Worm (Caenorhabditis elegans) whole organism, early embryonic: ENCODE measurements around the gene mrps-9.

Source experiments
- B0310.2 ChIP-seq: sonication (generic microtip); optimal IDR thresholded peaks from 2 replicates; lab custom pipeline; 2016; ENCODE audit warnings: mild to moderate bottlenecking, missing genetic modification characterization, missing compliant biosample characterization
- F13C5.2 ChIP-seq: sonication (generic microtip); optimal IDR thresholded peaks from 2 replicates; lab custom pipeline; 2017; ENCODE audit warnings: mild to moderate bottlenecking, missing genetic modification characterization, inconsistent platforms, missing compliant biosample characterization
- aly-1 ChIP-seq: sonication (generic microtip); optimal IDR thresholded peaks from 2 replicates; lab custom pipeline; 2016; ENCODE audit warnings: missing genetic modification characterization, missing compliant biosample characterization
- ama-1 ChIP-seq: fragments of 150-350 bp; optimal IDR thresholded peaks from 2 replicates; lab custom pipeline; 2014
- ceh-13 ChIP-seq: fragments of 200-800 bp; sonication (Bioruptor generic); optimal IDR thresholded peaks from 2 replicates; lab custom pipeline; 2018; ENCODE audit warnings: mild to moderate bottlenecking, missing genetic modification characterization, missing compliant biosample characterization
- ceh-36 ChIP-seq: sonication (generic microtip); optimal IDR thresholded peaks from 2 replicates; lab custom pipeline; 2016; ENCODE audit warnings: missing genetic modification characterization, inconsistent platforms, missing compliant biosample characterization
- ets-7 ChIP-seq: sonication (generic microtip); optimal IDR thresholded peaks from 2 replicates; lab custom pipeline; 2016; ENCODE audit warnings: missing genotype, missing genetic modification characterization, missing compliant biosample characterization
- flt-1 ChIP-seq: fragments of 200-800 bp; sonication (Bioruptor generic); IDR thresholded peaks from 2 replicates; pipeline ENCODE4 v1.3.6; 2022; ENCODE audit warnings: missing genetic modification characterization, missing compliant biosample characterization
- hmbx-1 ChIP-seq: sonication (generic microtip); optimal IDR thresholded peaks from 2 replicates; lab custom pipeline; 2016; ENCODE audit warnings: mild to moderate bottlenecking, missing genetic modification characterization, missing compliant biosample characterization
- hmg-4 ChIP-seq: fragments of 200-800 bp; sonication (Bioruptor generic); optimal IDR thresholded peaks from 2 replicates; lab custom pipeline; 2018; ENCODE audit warnings: mild to moderate bottlenecking, missing genetic modification characterization, missing compliant biosample characterization
- hnd-1 ChIP-seq: sonication (generic microtip); optimal IDR thresholded peaks from 2 replicates; lab custom pipeline; 2016; ENCODE audit warnings: missing genetic modification characterization, missing compliant biosample characterization
- pes-1 ChIP-seq: fragments of 200-800 bp; sonication (Bioruptor generic); IDR thresholded peaks from 2 replicates; pipeline ENCODE4 v1.3.6; 2022; ENCODE audit warnings: missing genetic modification reagents, missing genetic modification characterization, missing compliant biosample characterization
- scrt-1 ChIP-seq: fragments of 200-800 bp; sonication (Bioruptor generic); IDR thresholded peaks from 2 replicates; pipeline ENCODE4 v1.3.6; 2022; ENCODE audit warnings: missing genetic modification characterization, missing compliant biosample characterization
- sea-1 ChIP-seq: fragments of 200-800 bp; sonication (Bioruptor generic); conservative IDR thresholded peaks from 2 replicates; pipeline ENCODE4 v1.3.6; 2022; ENCODE audit warnings: missing genetic modification characterization, missing compliant biosample characterization
- tbx-11 ChIP-seq: fragments of 200-800 bp; sonication (Bioruptor generic); IDR thresholded peaks from 2 replicates; pipeline ENCODE4 v1.3.6; 2022; ENCODE audit warnings: missing genetic modification characterization, missing compliant biosample characterization
- tbx-37 ChIP-seq: fragments of 200-800 bp; sonication (Bioruptor generic); conservative IDR thresholded peaks from 2 replicates; pipeline ENCODE4 v1.3.6; 2022; ENCODE audit warnings: missing genetic modification reagents, missing genetic modification characterization, missing compliant biosample characterization
- tra-4 ChIP-seq: sonication (generic microtip); optimal IDR thresholded peaks from 2 replicates; lab custom pipeline; 2017; ENCODE audit warnings: missing genetic modification characterization, missing compliant biosample characterization

Gene mrps-9

ce11 chrIII:8265753-8266152, at the start of gene mrps-9:
Gene mrps-9, plus strand, starts transcription at chrIII:8266062.
- TF ChIP-seq pes-1 (no peak), ets-7 (tag; lab: Kevin White, UChicago) (no peak), scrt-1 (GFP tag; lab: Robert Waterston, UW) (no peak), B0310.2 (no peak)

- no peak for TF ChIP-seq sea-1 (GFP tag; lab: Robert Waterston, UW)
- TF ChIP-seq hnd-1: no peak
- no peak for TF ChIP-seq ets-7 (tag; lab: Kevin White, UChicago)
- no peak for TF ChIP-seq scrt-1 (GFP tag; lab: Robert Waterston, UW)
- no peak for TF ChIP-seq tra-4 (tag; lab: Kevin White, UChicago)
- TF ChIP-seq hmbx-1: no peak
- no peak for TF ChIP-seq F13C5.2 (tag; lab: Kevin White, UChicago)
- no peak for TF ChIP-seq tbx-37 (GFP tag; lab: Robert Waterston, UW)
- no peak for TF ChIP-seq pes-1
- no peak for TF ChIP-seq B0310.2
- TF ChIP-seq hmg-4 (GFP tag; lab: Kevin White, UChicago): no peak
- TF ChIP-seq ama-1 (lab: Kevin White, UChicago): no peak
- no peak for TF ChIP-seq ceh-13 (GFP tag; lab: Kevin White, UChicago)
- no peak for TF ChIP-seq aly-1
- no peak for TF ChIP-seq ceh-36 (tag; lab: Kevin White, UChicago)
- TF ChIP-seq tbx-11 (GFP tag; lab: Robert Waterston, UW): no peak
- TF ChIP-seq flt-1: no peak
Measured at ce11 chrIII:8216224-8216623, 49.6 kb upstream of the mrps-9 start, which contains the start of gene unc-86. Gene unc-86, minus strand, starts transcription at chrIII:8216336.

ce11 chrIII:8217919-8218318, 47.9 kb upstream of the mrps-9 start, which contains the start of gene C30A5.16:
Gene C30A5.16, plus strand, starts transcription at chrIII:8218219.
- TF ChIP-seq flt-1 (no peak), pes-1 (no peak), scrt-1 (GFP tag; lab: Robert Waterston, UW) (no peak), ceh-13 (GFP tag; lab: Kevin White, UChicago) (no peak), F13C5.2 (tag; lab: Kevin White, UChicago) (no peak), ets-7 (tag; lab: Kevin White, UChicago) (no peak), sea-1 (GFP tag; lab: Robert Waterston, UW) (no peak), tbx-37 (GFP tag; lab: Robert Waterston, UW) (no peak), hmg-4 (GFP tag; lab: Kevin White, UChicago) (no peak), hmbx-1 (no peak), ama-1 (lab: Kevin White, UChicago) (no peak), B0310.2 (no peak), ceh-36 (tag; lab: Kevin White, UChicago) (no peak), hnd-1 (no peak), tra-4 (tag; lab: Kevin White, UChicago) (no peak), aly-1 (no peak), tbx-11 (GFP tag; lab: Robert Waterston, UW) (no peak)

ce11 chrIII:8220081-8220480, 45.8 kb upstream of the mrps-9 start:
- TF ChIP-seq tra-4 (tag; lab: Kevin White, UChicago) (no peak), tbx-11 (GFP tag; lab: Robert Waterston, UW) (no peak), F13C5.2 (tag; lab: Kevin White, UChicago) (no peak), ceh-13 (GFP tag; lab: Kevin White, UChicago) (no peak), sea-1 (GFP tag; lab: Robert Waterston, UW) (no peak), pes-1 (no peak), flt-1 (no peak), aly-1 (no peak), tbx-37 (GFP tag; lab: Robert Waterston, UW) (no peak), hnd-1 (no peak), hmg-4 (GFP tag; lab: Kevin White, UChicago) (no peak)

- TF ChIP-seq tbx-11 (GFP tag; lab: Robert Waterston, UW) (no peak), hnd-1 (no peak), hmbx-1 (no peak), pes-1 (no peak), tbx-37 (GFP tag; lab: Robert Waterston, UW) (no peak), ets-7 (tag; lab: Kevin White, UChicago) (no peak), F13C5.2 (tag; lab: Kevin White, UChicago) (no peak), sea-1 (GFP tag; lab: Robert Waterston, UW) (no peak), ama-1 (lab: Kevin White, UChicago) (no peak), scrt-1 (GFP tag; lab: Robert Waterston, UW) (no peak), aly-1 (no peak), hmg-4 (GFP tag; lab: Kevin White, UChicago) (no peak), ceh-13 (GFP tag; lab: Kevin White, UChicago) (no peak), ceh-36 (tag; lab: Kevin White, UChicago) (no peak), tra-4 (tag; lab: Kevin White, UChicago) (no peak), B0310.2 (no peak), flt-1 (no peak)
Measured at ce11 chrIII:8224769-8225168, 41.1 kb upstream of the mrps-9 start, which contains the start of gene mob-4. Gene mob-4, plus strand, starts transcription at chrIII:8225097.

ce11 chrIII:8226178-8226577, 39.7 kb upstream of the mrps-9 start, which contains the start of gene rfs-1:
Gene rfs-1, plus strand, starts transcription at chrIII:8226478.
- no peak for TF ChIP-seq B0310.2
- no peak for TF ChIP-seq scrt-1 (GFP tag; lab: Robert Waterston, UW)
- TF ChIP-seq sea-1 (GFP tag; lab: Robert Waterston, UW): no peak
- TF ChIP-seq aly-1: no peak
- no peak for TF ChIP-seq hmbx-1
- TF ChIP-seq ets-7 (tag; lab: Kevin White, UChicago): no peak
- no peak for TF ChIP-seq flt-1
- no peak for TF ChIP-seq tra-4 (tag; lab: Kevin White, UChicago)
- TF ChIP-seq F13C5.2 (tag; lab: Kevin White, UChicago): no peak
- TF ChIP-seq ama-1 (lab: Kevin White, UChicago): no peak
- no peak for TF ChIP-seq ceh-36 (tag; lab: Kevin White, UChicago)
- no peak for TF ChIP-seq tbx-11 (GFP tag; lab: Robert Waterston, UW)
- no peak for TF ChIP-seq hnd-1
- no peak for TF ChIP-seq pes-1
- TF ChIP-seq tbx-37 (GFP tag; lab: Robert Waterston, UW): no peak
- TF ChIP-seq hmg-4 (GFP tag; lab: Kevin White, UChicago): no peak
- TF ChIP-seq ceh-13 (GFP tag; lab: Kevin White, UChicago): no peak

ce11 chrIII:8227511-8227910, 38.4 kb upstream of the mrps-9 start, which contains the start of gene fbxl-1:
Gene fbxl-1, plus strand, starts transcription at chrIII:8227830.
- TF ChIP-seq F13C5.2 (tag; lab: Kevin White, UChicago): peak; percentile 10
- no peak for TF ChIP-seq tbx-11 (GFP tag; lab: Robert Waterston, UW)
- no peak for TF ChIP-seq ama-1 (lab: Kevin White, UChicago)
- no peak for TF ChIP-seq ets-7 (tag; lab: Kevin White, UChicago)
- no peak for TF ChIP-seq sea-1 (GFP tag; lab: Robert Waterston, UW)
- no peak for TF ChIP-seq tbx-37 (GFP tag; lab: Robert Waterston, UW)
- no peak for TF ChIP-seq hnd-1
- TF ChIP-seq ceh-13 (GFP tag; lab: Kevin White, UChicago): no peak
- no peak for TF ChIP-seq ceh-36 (tag; lab: Kevin White, UChicago)
